Fruit fly (Drosophila melanogaster) whole organism, embryonic: ENCODE results near the gene Mrp5.

Experiments used
- ATbp ChIP-seq: fragments of 200-800 bp; sonication (Bioruptor generic); optimal IDR thresholded peaks from 2 replicates; lab custom pipeline; 2017; ENCODE audit warnings: missing biosample characterization, mild to moderate bottlenecking, missing genetic modification characterization, missing genetic modification reagents
- Adf1 ChIP-seq: fragments of 200-800 bp; sonication (Bioruptor generic); IDR thresholded peaks from 2 replicates; pipeline ENCODE4 v1.3.6; 2022; ENCODE audit warnings: missing biosample characterization, missing genetic modification characterization
- Aef1 ChIP-seq: fragments of 200-800 bp; sonication (Bioruptor generic); IDR thresholded peaks from 3 replicates; pipeline ENCODE4 v1.3.6; 2022; ENCODE audit warnings: missing biosample characterization, missing genetic modification characterization
- B-H1 ChIP-seq: fragments of 200-800 bp; sonication (Bioruptor generic); IDR thresholded peaks from 3 replicates; pipeline ENCODE4 v1.3.6; 2022; ENCODE audit warnings: missing biosample characterization, missing genetic modification characterization
- BEAF-32 ChIP-seq: fragments of 200-800 bp; sonication (Bioruptor generic); optimal IDR thresholded peaks from 3 replicates; lab custom pipeline; 2017; ENCODE audit warnings: missing biosample characterization, missing genetic modification characterization, mild to moderate bottlenecking, moderate library complexity, missing genetic modification reagents
- CG1024 ChIP-seq: fragments of 200-800 bp; sonication (Bioruptor generic); IDR thresholded peaks from 2 replicates; pipeline ENCODE4 v1.3.6; 2022; ENCODE audit warnings: missing biosample characterization, missing genetic modification characterization
- CG12744 ChIP-seq: fragments of 200-800 bp; sonication (Bioruptor generic); optimal IDR thresholded peaks from 2 replicates; lab custom pipeline; 2016; ENCODE audit warnings: missing biosample characterization, missing genetic modification characterization
- CG15269 ChIP-seq: fragments of 200-800 bp; sonication (Bioruptor generic); optimal IDR thresholded peaks from 2 replicates; lab custom pipeline; 2018; ENCODE audit warnings: missing biosample characterization, mild to moderate bottlenecking, missing genetic modification characterization, moderate library complexity
- CG15601 ChIP-seq: fragments of 200-800 bp; sonication (Bioruptor generic); optimal IDR thresholded peaks from 3 replicates; lab custom pipeline; 2019; ENCODE audit warnings: missing biosample characterization, mild to moderate bottlenecking, missing genetic modification characterization, moderate library complexity
- CG1602 ChIP-seq: fragments of 200-800 bp; sonication (Bioruptor generic); optimal IDR thresholded peaks from 3 replicates; lab custom pipeline; 2016; ENCODE audit warnings: missing biosample characterization, missing genetic modification characterization
- CG17912 ChIP-seq: fragments of 200-800 bp; sonication (Bioruptor generic); optimal IDR thresholded peaks from 2 replicates; lab custom pipeline; 2018; ENCODE audit warnings: missing biosample characterization, mild to moderate bottlenecking, missing genetic modification characterization
- CG1832 ChIP-seq: fragments of 200-800 bp; sonication (Bioruptor generic); optimal IDR thresholded peaks from 2 replicates; lab custom pipeline; 2017; ENCODE audit warnings: missing biosample characterization, mild to moderate bottlenecking, missing genetic modification characterization, inconsistent platforms
- CG18476 ChIP-seq: fragments of 200-800 bp; sonication (Bioruptor generic); optimal IDR thresholded peaks from 2 replicates; lab custom pipeline; 2016; ENCODE audit warnings: missing biosample characterization, mild to moderate bottlenecking, missing genetic modification characterization
- CG2712 ChIP-seq: fragments of 200-800 bp; optimal IDR thresholded peaks from 3 replicates; lab custom pipeline; 2019; ENCODE audit warnings: missing biosample characterization, mild to moderate bottlenecking, missing genetic modification characterization, moderate library complexity
- CG34224 ChIP-seq: fragments of 200-800 bp; sonication (Bioruptor generic); IDR thresholded peaks from 3 replicates; pipeline ENCODE4 v1.3.6; 2022; ENCODE audit warnings: missing biosample characterization, missing genetic modification characterization; ENCODE audit not compliant: partially characterized antibody
- CG4404 ChIP-seq: fragments of 200-800 bp; sonication (Bioruptor generic); IDR thresholded peaks from 2 replicates; pipeline ENCODE4 v1.3.6; 2022; ENCODE audit warnings: missing biosample characterization, missing genetic modification characterization
- CG5953 ChIP-seq: fragments of 200-800 bp; sonication (Bioruptor generic); IDR thresholded peaks from 2 replicates; pipeline ENCODE4 v1.3.6; 2022; ENCODE audit warnings: missing biosample characterization, missing genetic modification characterization
- CG7786 ChIP-seq: fragments of 200-800 bp; sonication (Bioruptor generic); optimal IDR thresholded peaks from 2 replicates; lab custom pipeline; 2016; ENCODE audit warnings: missing biosample characterization, missing genetic modification characterization
- CG7839 ChIP-seq: fragments of 200-800 bp; sonication (Bioruptor generic); optimal IDR thresholded peaks from 3 replicates; lab custom pipeline; 2018; ENCODE audit warnings: missing biosample characterization, mild to moderate bottlenecking, missing genetic modification characterization, moderate library complexity
- CG9437 ChIP-seq: fragments of 200-800 bp; sonication (Bioruptor generic); optimal IDR thresholded peaks from 2 replicates; lab custom pipeline; 2018; ENCODE audit warnings: missing biosample characterization, mild to moderate bottlenecking, missing genetic modification characterization
- CkIIα-i1 ChIP-seq: fragments of 200-800 bp; sonication (Bioruptor generic); IDR thresholded peaks from 2 replicates; pipeline ENCODE4 v1.3.6; 2022; ENCODE audit warnings: missing biosample characterization, missing genetic modification characterization
- Deaf1 ChIP-seq: fragments of 200-800 bp; optimal IDR thresholded peaks from 3 replicates; lab custom pipeline; 2019; ENCODE audit warnings: missing biosample characterization, mild to moderate bottlenecking, missing genetic modification characterization, moderate library complexity
- Dip3 ChIP-seq: fragments of 200-800 bp; sonication (Bioruptor generic); optimal IDR thresholded peaks from 3 replicates; lab custom pipeline; 2016; ENCODE audit warnings: missing biosample characterization, missing genetic modification characterization
- Drgx ChIP-seq: fragments of 200-800 bp; sonication (Bioruptor generic); IDR thresholded peaks from 2 replicates; pipeline ENCODE4 v1.3.6; 2022; ENCODE audit warnings: missing biosample characterization, missing genetic modification characterization
- E2f1 ChIP-seq: fragments of 200-800 bp; sonication (Bioruptor generic); IDR thresholded peaks from 2 replicates; pipeline ENCODE4 v1.3.6; 2022; ENCODE audit warnings: missing biosample characterization, missing genetic modification characterization
- Fer1 ChIP-seq: fragments of 200-800 bp; sonication (Bioruptor generic); optimal IDR thresholded peaks from 2 replicates; lab custom pipeline; 2017; ENCODE audit warnings: missing biosample characterization, mild to moderate bottlenecking, missing genetic modification characterization
- GATAe ChIP-seq: fragments of 200-800 bp; sonication (Bioruptor generic); conservative IDR thresholded peaks from 2 replicates; pipeline ENCODE4 v1.3.6; 2022; ENCODE audit warnings: missing biosample characterization, missing genetic modification characterization
- Gsc ChIP-seq: fragments of 200-800 bp; sonication (Bioruptor generic); IDR thresholded peaks from 2 replicates; pipeline ENCODE4 v1.3.6; 2022; ENCODE audit warnings: missing biosample characterization, missing genetic modification characterization
- Hey ChIP-seq: fragments of 200-800 bp; sonication (Bioruptor generic); optimal IDR thresholded peaks from 3 replicates; lab custom pipeline; 2018; ENCODE audit warnings: missing biosample characterization, mild to moderate bottlenecking, missing genetic modification characterization
- Hr39 ChIP-seq: fragments of >200 bp; optimal IDR thresholded peaks from 2 replicates; lab custom pipeline; 2017
- Jarid2 ChIP-seq: fragments of 200-800 bp; sonication (Bioruptor generic); optimal IDR thresholded peaks from 3 replicates; lab custom pipeline; 2017; ENCODE audit warnings: mild to moderate bottlenecking, missing biosample characterization, missing genetic modification reagents, missing genetic modification characterization
- Pdp1 ChIP-seq, 2 experiments: fragments of 200-800 bp; sonication (Bioruptor generic); optimal IDR thresholded peaks; 3 replicates each; lab custom pipeline; 2016; ENCODE audit warnings: missing biosample characterization in 2 of 2, missing genetic modification characterization in 2 of 2, mild to moderate bottlenecking in 1 of 2, moderate library complexity in 1 of 2
- Six4 ChIP-seq: fragments of 200-800 bp; sonication (Bioruptor generic); optimal IDR thresholded peaks from 2 replicates; lab custom pipeline; 2016; ENCODE audit warnings: missing biosample characterization, missing genetic modification characterization
- Tbp ChIP-seq: fragments of >200 bp; optimal IDR thresholded peaks from 2 replicates; lab custom pipeline; 2018; ENCODE audit warnings: missing biosample characterization, missing genetic modification characterization
- abd-A ChIP-seq: fragments of 200-800 bp; sonication (Bioruptor generic); optimal IDR thresholded peaks from 3 replicates; lab custom pipeline; 2019; ENCODE audit warnings: missing biosample characterization, mild to moderate bottlenecking, missing genetic modification characterization, moderate library complexity
- bbx ChIP-seq: fragments of 200-800 bp; sonication (Bioruptor generic); IDR thresholded peaks from 2 replicates; pipeline ENCODE4 v1.3.6; 2022; ENCODE audit warnings: missing biosample characterization, missing genetic modification characterization; ENCODE audit not compliant: partially characterized antibody
- ems ChIP-seq: fragments of 200-800 bp; sonication (Bioruptor generic); optimal IDR thresholded peaks from 3 replicates; lab custom pipeline; 2016; ENCODE audit warnings: missing biosample characterization, missing genetic modification characterization
- fd102C ChIP-seq: fragments of 200-800 bp; sonication (Bioruptor generic); optimal IDR thresholded peaks from 2 replicates; lab custom pipeline; 2018; ENCODE audit warnings: missing biosample characterization, mild to moderate bottlenecking, missing genetic modification characterization, moderate library complexity
- gce ChIP-seq: fragments of 200-800 bp; sonication (Bioruptor generic); IDR thresholded peaks from 3 replicates; pipeline ENCODE4 v1.3.6; 2022; ENCODE audit warnings: missing biosample characterization, missing genetic modification characterization
- ham ChIP-seq: fragments of 200-800 bp; sonication (Bioruptor generic); IDR thresholded peaks from 2 replicates; pipeline ENCODE4 v1.3.6; 2022; ENCODE audit warnings: missing biosample characterization, missing genetic modification characterization
- ind ChIP-seq: fragments of 200-800 bp; sonication (Bioruptor generic); optimal IDR thresholded peaks from 3 replicates; lab custom pipeline; 2016; ENCODE audit warnings: missing biosample characterization, missing genetic modification characterization
- jing ChIP-seq: fragments of 200-800 bp; sonication (Bioruptor generic); optimal IDR thresholded peaks from 2 replicates; lab custom pipeline; 2018; ENCODE audit warnings: missing biosample characterization, mild to moderate bottlenecking, missing genetic modification characterization
- kay ChIP-seq: fragments of 200-800 bp; sonication (Bioruptor generic); optimal IDR thresholded peaks from 2 replicates; lab custom pipeline; 2016; ENCODE audit warnings: missing biosample characterization, missing genetic modification characterization
- nerfin-2 ChIP-seq: fragments of 200-800 bp; sonication (Bioruptor generic); IDR thresholded peaks from 2 replicates; pipeline ENCODE4 v1.3.6; 2022; ENCODE audit warnings: missing biosample characterization, missing genetic modification characterization; ENCODE audit not compliant: partially characterized antibody
- pho ChIP-seq: fragments of 200-800 bp; sonication (Bioruptor generic); optimal IDR thresholded peaks from 2 replicates; lab custom pipeline; 2016; ENCODE audit warnings: missing biosample characterization, missing genetic modification characterization
- pros ChIP-seq: fragments of 200-800 bp; sonication (Bioruptor generic); optimal IDR thresholded peaks from 3 replicates; lab custom pipeline; 2019; ENCODE audit warnings: missing biosample characterization, mild to moderate bottlenecking, missing genetic modification characterization, moderate library complexity
- ranshi ChIP-seq: fragments of 200-800 bp; sonication (Bioruptor generic); IDR thresholded peaks from 2 replicates; pipeline ENCODE4 v1.3.6; 2022; ENCODE audit warnings: missing biosample characterization, missing genetic modification characterization
- ro ChIP-seq: fragments of 200-800 bp; sonication (Bioruptor generic); IDR thresholded peaks from 2 replicates; pipeline ENCODE4 v1.3.6; 2022; ENCODE audit warnings: missing biosample characterization, missing genetic modification characterization
- sna ChIP-seq: fragments of 200-800 bp; sonication (Bioruptor generic); IDR thresholded peaks from 2 replicates; pipeline ENCODE4 v1.3.6; 2022; ENCODE audit warnings: missing biosample characterization, missing genetic modification characterization; ENCODE audit not compliant: partially characterized antibody
- tup ChIP-seq: fragments of 200-800 bp; sonication (Bioruptor generic); optimal IDR thresholded peaks from 2 replicates; lab custom pipeline; 2016; ENCODE audit warnings: missing biosample characterization, mild to moderate bottlenecking, missing genetic modification characterization, moderate library complexity
- zf30C ChIP-seq: fragments of 200-800 bp; sonication (Bioruptor generic); optimal IDR thresholded peaks from 3 replicates; lab custom pipeline; 2018; ENCODE audit warnings: missing biosample characterization, mild to moderate bottlenecking, missing genetic modification characterization

The Mrp5 gene

DNA sequence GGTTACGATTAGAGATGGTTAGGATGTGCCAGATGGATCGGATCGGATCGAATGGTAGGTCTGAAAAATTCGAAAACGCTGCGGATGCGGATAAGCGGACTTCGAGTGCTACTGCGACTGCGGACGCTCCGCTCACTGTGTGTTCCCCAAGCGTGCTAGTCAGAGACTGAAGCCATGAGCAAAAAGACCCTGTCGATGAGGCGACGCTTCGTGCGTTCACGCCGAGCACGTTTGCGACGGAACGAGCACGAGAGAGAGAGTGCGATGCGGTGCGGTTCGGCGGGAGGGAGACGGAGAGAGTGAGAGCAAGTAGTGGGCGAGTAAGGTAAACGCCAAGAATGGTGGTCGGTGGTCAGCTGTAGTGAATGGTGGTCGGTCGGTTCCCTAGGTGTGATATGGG is 38.8 kb downstream of the Mrp5 start, which contains the start of gene bnl (continued):
- TF ChIP-seq nerfin-2 (GFP tag; lab: Robert Waterston, UW) (no peak), CG17912 (GFP tag; lab: Kevin White, UChicago) (peak; percentile 73), CG7786 (GFP tag; lab: Kevin White, UChicago) (no peak), Deaf1 (tag; lab: Kevin White, UChicago) (peak; percentile 100), CG34224 (peak; percentile 65; the same call in 2 of the 3 replicates), CkIIα-i1 (no peak), B-H1 (GFP tag; lab: Robert Waterston, UW) (no peak; the same call in 2 of the 3 replicates), CG9437 (GFP tag; lab: Kevin White, UChicago) (no peak), ems (GFP tag; lab: Kevin White, UChicago) (peak; percentile 55), CG2712 (tag; lab: Kevin White, UChicago) (peak; percentile 50), Aef1 (GFP tag; lab: Robert Waterston, UW) (no peak), CG5953 (no peak; the same call in 1 of the 2 replicates), ro (no peak), Gsc (no peak), Pdp1 (GFP tag; optimal IDR thresholded peaks at IDR 0.05; lab: Kevin White, UChicago) (peak; percentile 8 to 47), Fer1 (peak; percentile 56), sna (GFP tag; lab: Robert Waterston, UW) (peak; percentile 53), Hey (tag; lab: Kevin White, UChicago) (peak; percentile 31), Drgx (GFP tag; lab: Robert Waterston, UW) (peak; percentile 70), ham (GFP tag; lab: Robert Waterston, UW) (no peak), GATAe (GFP tag; lab: Robert Waterston, UW) (peak; percentile 22; the same call in 1 of the 2 replicates), CG1602 (GFP tag; lab: Kevin White, UChicago) (no peak), CG4404 (no peak), CG1832 (peak; percentile 94), kay (no peak), bbx (GFP tag; lab: Robert Waterston, UW) (peak; percentile 76), zf30C (no peak), CG12744 (GFP tag; lab: Kevin White, UChicago) (peak; percentile 61), Adf1 (GFP tag; lab: Robert Waterston, UW) (peak; percentile 69), ATbp (GFP tag; lab: Kevin White, UChicago) (no peak), CG7839 (tag; lab: Kevin White, UChicago) (no peak), ind (GFP tag; lab: Kevin White, UChicago) (no peak), pho (GFP tag; lab: Kevin White, UChicago) (no peak), jing (GFP tag; lab: Kevin White, UChicago) (peak; percentile 69), fd102C (GFP tag; lab: Kevin White, UChicago) (peak; percentile 48), CG15269 (tag; lab: Kevin White, UChicago) (peak; percentile 48), Six4 (GFP tag; lab: Kevin White, UChicago) (no peak), CG18476 (GFP tag; lab: Kevin White, UChicago) (no peak), ranshi (peak; percentile 24; the same call in 1 of the 2 replicates), abd-A (peak; percentile 57), Dip3 (GFP tag; lab: Kevin White, UChicago) (no peak), CG1024 (no peak), CG15601 (tag; lab: Kevin White, UChicago) (peak; percentile 2), gce (GFP tag; lab: Robert Waterston, UW) (0 out of 3 replicates have a peak, but pooled peaks have one; percentile 62), BEAF-32 (GFP tag; lab: Kevin White, UChicago) (peak; percentile 30), pros (GFP tag; lab: Kevin White, UChicago) (peak; percentile 49), tup (GFP tag; lab: Kevin White, UChicago) (no peak), Tbp (GFP tag; lab: Kevin White, UChicago) (no peak), Jarid2 (GFP tag; lab: Kevin White, UChicago) (peak; percentile 99), E2f1 (GFP tag; lab: Robert Waterston, UW) (no peak), Hr39 (lab: Kevin White, UChicago) (no peak)
